Fruit fly (Drosophila melanogaster): ENCODE results near the gene CG34116.
"Not testable (repeated sequence)": the region's sequence is repeated elsewhere in the genome, so short reads cannot be mapped to it uniquely, and the experiment has no call there.

The CG34116 gene

dm6 chr3L:19777279-19777960 lies 28.4 kb downstream of the CG34116 start:
- TF ChIP-seq CG17801 (GFP tag; optimal IDR thresholded peaks at IDR 0.05; ENCODE audit: partially characterized antibody): no peak

- not testable (repeated sequence) for TF ChIP-seq CG17801 (GFP tag; optimal IDR thresholded peaks at IDR 0.05; ENCODE audit: partially characterized antibody)
Measured at dm6 chr3L:19760109-19760508, 45.7 kb downstream of the CG34116 start, which contains the start of gene Vtld. Gene Vtld (plus strand): TSS chr3L:19760409.

Data from ovary, adult (tissue).